Worm (Caenorhabditis elegans): Measurements from ENCODE around the gene acox-3.

DNA sequence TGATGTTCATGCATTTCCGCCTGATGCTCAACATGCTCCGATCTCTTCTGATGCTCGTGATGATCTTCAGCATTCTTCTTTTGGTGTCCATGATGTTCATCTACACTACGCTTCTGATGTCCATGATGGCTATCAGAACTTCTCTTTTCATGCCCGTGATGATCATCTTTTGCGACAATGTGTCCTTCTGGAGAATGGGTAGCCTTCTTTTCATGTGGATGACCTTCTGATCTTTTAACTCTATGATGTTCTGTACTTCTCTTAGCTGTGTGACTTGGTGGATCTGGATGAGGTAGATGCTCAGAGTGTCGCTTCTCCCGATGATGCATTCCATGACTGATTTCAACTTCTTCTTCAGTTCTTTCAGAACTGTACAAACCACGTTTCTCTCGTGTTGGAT is 10.7 kb upstream of the acox-3 start:
- no peak for TF ChIP-seq Y53G8AR.9 (GFP tag; conservative IDR thresholded peaks at IDR 0.05)
- TF ChIP-seq F57A8.1 (GFP tag; optimal IDR thresholded peaks at IDR 0.05) = no peak
- no peak for TF ChIP-seq ceh-40 (GFP tag; IDR thresholded peaks at IDR 0.05)
- no peak for TF ChIP-seq madf-10 (tag; optimal IDR thresholded peaks at IDR 0.05)
- no peak for TF ChIP-seq pbrm-1 (GFP tag; IDR thresholded peaks at IDR 0.05)
- TF ChIP-seq nfya-1 (tag; optimal IDR thresholded peaks at IDR 0.05; ENCODE audit: borderline replicate concordance, insufficient read depth) = no peak
- no peak for TF ChIP-seq egl-44 (GFP tag; IDR thresholded peaks at IDR 0.05)
